Worm (Caenorhabditis elegans) whole organism, L1 larva: ENCODE data around the gene sumv-2.

Experiments used
- fos-1 ChIP-seq: fragments of 150-350 bp; optimal IDR thresholded peaks from 2 replicates; lab custom pipeline; 2014; ENCODE audit warnings: missing biosample characterization, missing genetic modification characterization
- mep-1 ChIP-seq: fragments of 150-350 bp; optimal IDR thresholded peaks from 2 replicates; lab custom pipeline; 2014; ENCODE audit warnings: missing biosample characterization, missing genetic modification characterization

- TF ChIP-seq mep-1 (tag; lab: Kevin White, UChicago) (no peak), fos-1 (tag; lab: Kevin White, UChicago) (no peak)
These were observed 36.8 kb upstream of the sumv-2 start for ce11 chrV:4580594-4580993.
